Fruit fly (Drosophila melanogaster): ENCODE measurements around the gene CG31219.

CG31219 gene

DNA sequence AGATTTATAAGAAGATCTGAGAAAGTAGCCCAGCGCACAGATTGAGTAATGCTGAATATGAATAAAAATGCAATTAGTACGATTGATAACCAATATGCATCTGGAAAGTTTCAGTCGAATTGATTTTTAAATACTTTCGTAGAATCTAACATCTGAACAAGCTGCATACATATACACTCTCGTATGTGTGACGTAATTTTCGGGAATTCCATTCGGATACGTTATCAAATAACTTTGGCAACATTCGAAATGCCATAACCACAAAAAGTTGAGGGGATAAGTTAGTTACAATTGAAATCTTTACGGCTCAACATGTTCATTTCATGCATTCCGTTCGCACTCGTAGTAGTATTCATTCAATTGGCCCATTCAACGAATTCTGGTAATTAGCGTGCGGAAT is at the start of gene CG31219:
Gene CG31219, plus strand, starts transcription at position 301 of the 400 bp plus-strand sequence.
- no peak for TF ChIP-seq Vsx2 (GFP tag; optimal IDR thresholded peaks at IDR 0.05; ENCODE audit: partially characterized antibody)
- no peak for TF ChIP-seq Dif (GFP tag; optimal IDR thresholded peaks at IDR 0.05; ENCODE audit: partially characterized antibody)
- TF ChIP-seq Sp1 (GFP tag; optimal IDR thresholded peaks at IDR 0.05): no peak
- no peak for TF ChIP-seq dsf (GFP tag; optimal IDR thresholded peaks at IDR 0.05; ENCODE audit: borderline replicate concordance)
- no peak for TF ChIP-seq sv (GFP tag; optimal IDR thresholded peaks at IDR 0.05)
- TF ChIP-seq woc (GFP tag; optimal IDR thresholded peaks at IDR 0.05): no peak
- TF ChIP-seq CG32264 (GFP tag; optimal IDR thresholded peaks at IDR 0.05): no peak
- no peak for TF ChIP-seq pan (optimal IDR thresholded peaks at IDR 0.05)
- TF ChIP-seq Mio (GFP tag; optimal IDR thresholded peaks at IDR 0.05): no peak

DNA sequence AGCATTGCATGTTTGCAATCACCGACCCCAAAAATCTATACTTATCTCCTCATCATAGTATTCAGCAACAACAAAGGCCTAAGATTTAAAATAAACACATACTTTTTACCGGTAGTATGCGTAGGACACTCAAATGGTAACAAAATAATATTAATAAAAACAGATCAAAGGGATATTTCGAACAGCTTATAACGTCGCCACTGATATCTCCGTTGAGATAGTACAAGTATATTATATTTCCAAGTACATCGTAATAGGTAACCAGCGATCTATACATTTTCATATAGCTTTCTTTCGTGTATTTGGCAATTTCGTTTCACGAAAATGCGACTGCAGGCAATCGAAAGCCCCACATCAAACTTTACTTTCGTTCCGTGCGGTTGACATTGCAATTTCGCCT is 47.8 kb upstream of the CG31219 start, which contains the start of gene CG7342:
Gene CG7342, plus strand, starts transcription at position 380 of the 400 bp plus-strand sequence.
- TF ChIP-seq CG32264 (GFP tag; optimal IDR thresholded peaks at IDR 0.05): peak; percentile 37
- TF ChIP-seq ey (GFP tag; optimal IDR thresholded peaks at IDR 0.05): peak; percentile 75
- peak; percentile 9 for TF ChIP-seq Mio (GFP tag; optimal IDR thresholded peaks at IDR 0.05)
- TF ChIP-seq tai (GFP tag; optimal IDR thresholded peaks at IDR 0.05): peak; percentile 47
- TF ChIP-seq Jra (GFP tag; optimal IDR thresholded peaks at IDR 0.05): no peak
- TF ChIP-seq Abd-B (GFP tag; optimal IDR thresholded peaks at IDR 0.05): no peak
- TF ChIP-seq Hnf4 (GFP tag; optimal IDR thresholded peaks at IDR 0.05): peak; percentile 69
- peak; percentile 3 for TF ChIP-seq CrebA (GFP tag; optimal IDR thresholded peaks at IDR 0.05; ENCODE audit: borderline replicate concordance)
- TF ChIP-seq foxo (GFP tag; optimal IDR thresholded peaks at IDR 0.05): peak; percentile 6 to 75
- peak; percentile 80 for TF ChIP-seq h (GFP tag; optimal IDR thresholded peaks at IDR 0.05)
- peak; percentile 80 for TF ChIP-seq HLH106 (tag; optimal IDR thresholded peaks at IDR 0.05)
- TF ChIP-seq CG9705 (GFP tag; optimal IDR thresholded peaks at IDR 0.05): peak; percentile 1
- TF ChIP-seq brk (GFP tag; optimal IDR thresholded peaks at IDR 0.05): peak; percentile 70
- no peak for TF ChIP-seq pan (optimal IDR thresholded peaks at IDR 0.05)
- TF ChIP-seq fru (GFP tag; optimal IDR thresholded peaks at IDR 0.05): peak; percentile 71
- TF ChIP-seq Dfd (GFP tag; optimal IDR thresholded peaks at IDR 0.05): no peak
- TF ChIP-seq br (GFP tag; optimal IDR thresholded peaks at IDR 0.05): peak; percentile 81
- peak; percentile 36 for TF ChIP-seq dmrt93B (GFP tag; optimal IDR thresholded peaks at IDR 0.05)
- TF ChIP-seq rgr (GFP tag; optimal IDR thresholded peaks at IDR 0.05): peak; percentile 79
- no peak for TF ChIP-seq usp (GFP tag; optimal IDR thresholded peaks at IDR 0.05)
- TF ChIP-seq woc (GFP tag; optimal IDR thresholded peaks at IDR 0.05): peak; percentile 34
- peak; percentile 72 for TF ChIP-seq OdsH (GFP tag; optimal IDR thresholded peaks at IDR 0.05)
- TF ChIP-seq Dif (GFP tag; optimal IDR thresholded peaks at IDR 0.05; ENCODE audit: partially characterized antibody): no peak
- peak; percentile 57 for TF ChIP-seq psq (GFP tag; optimal IDR thresholded peaks at IDR 0.05)
- TF ChIP-seq dsf (GFP tag; optimal IDR thresholded peaks at IDR 0.05; ENCODE audit: borderline replicate concordance): no peak

DNA sequence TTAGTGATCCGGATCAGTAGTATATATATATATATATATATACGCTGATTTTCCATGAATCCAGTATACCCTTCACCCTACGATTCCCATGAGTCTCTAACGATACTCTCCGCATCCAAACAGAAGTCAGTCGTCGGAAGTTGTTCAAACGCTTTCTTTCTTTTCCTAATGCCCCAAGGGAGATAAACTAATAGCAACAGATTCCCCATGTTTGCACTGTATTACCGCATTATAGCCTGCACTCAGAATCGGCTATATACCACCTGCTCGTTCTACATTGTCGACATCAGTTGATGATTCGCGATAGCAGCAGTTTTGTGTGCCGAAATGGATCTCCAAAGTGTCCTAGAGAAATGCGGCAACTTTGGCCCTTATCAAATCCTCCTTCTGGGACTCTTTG is 43.9 kb upstream of the CG31219 start, which contains the start of gene CG17751:
Gene CG17751, plus strand, starts transcription at position 301 of the 400 bp plus-strand sequence.
- TF ChIP-seq dl (GFP tag; optimal IDR thresholded peaks at IDR 0.05; ENCODE audit: insufficient read depth in 1 of 2, partially characterized antibody in 2 of 2) (no peak), sv (GFP tag; optimal IDR thresholded peaks at IDR 0.05) (no peak), dmrt93B (GFP tag; optimal IDR thresholded peaks at IDR 0.05) (no peak), Abd-B (GFP tag; optimal IDR thresholded peaks at IDR 0.05) (no peak), tai (GFP tag; optimal IDR thresholded peaks at IDR 0.05) (no peak), Sp1 (GFP tag; optimal IDR thresholded peaks at IDR 0.05) (no peak), dsf (GFP tag; optimal IDR thresholded peaks at IDR 0.05; ENCODE audit: borderline replicate concordance) (no peak), pan (optimal IDR thresholded peaks at IDR 0.05) (no peak), br (GFP tag; optimal IDR thresholded peaks at IDR 0.05) (no peak)

DNA sequence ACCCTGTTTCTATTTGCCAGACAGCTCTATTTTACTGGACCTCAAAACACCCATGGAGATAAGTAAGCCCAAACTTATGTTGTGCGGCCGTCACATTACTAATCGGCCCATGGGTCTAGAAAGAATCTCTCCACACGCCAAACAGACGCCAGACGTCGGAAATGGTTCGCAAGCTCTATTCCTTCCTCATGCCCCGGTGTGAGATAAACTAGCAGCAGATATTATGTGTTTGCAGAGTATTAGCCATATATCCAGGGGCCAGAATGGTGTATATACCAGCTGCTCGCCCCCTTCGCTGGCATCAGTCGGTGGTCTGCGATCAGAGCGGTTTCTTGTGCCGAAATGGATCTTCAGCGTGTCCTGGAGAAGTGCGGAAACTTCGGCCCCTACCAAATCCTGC is 40.9 kb upstream of the CG31219 start, which contains the start of gene CG17752:
Gene CG17752, plus strand, starts transcription at position 301 of the 400 bp plus-strand sequence.
- TF ChIP-seq dsf (GFP tag; optimal IDR thresholded peaks at IDR 0.05; ENCODE audit: borderline replicate concordance) (no peak), Abd-B (GFP tag; optimal IDR thresholded peaks at IDR 0.05) (no peak), psq (GFP tag; optimal IDR thresholded peaks at IDR 0.05) (no peak), br (GFP tag; optimal IDR thresholded peaks at IDR 0.05) (no peak), Hr83 (GFP tag; optimal IDR thresholded peaks at IDR 0.05; ENCODE audit: poor library complexity, severe bottlenecking) (no peak), sage (GFP tag; optimal IDR thresholded peaks at IDR 0.05) (no peak), Hr78 (GFP tag; optimal IDR thresholded peaks at IDR 0.05) (no peak), Vsx2 (GFP tag; optimal IDR thresholded peaks at IDR 0.05; ENCODE audit: partially characterized antibody) (no peak), N (GFP tag; optimal IDR thresholded peaks at IDR 0.05) (no peak), GATAd (GFP tag; optimal IDR thresholded peaks at IDR 0.05) (no peak), Dfd (GFP tag; optimal IDR thresholded peaks at IDR 0.05) (no peak), pan (optimal IDR thresholded peaks at IDR 0.05) (no peak), Hnf4 (GFP tag; optimal IDR thresholded peaks at IDR 0.05) (no peak), usp (GFP tag; optimal IDR thresholded peaks at IDR 0.05) (no peak), ey (GFP tag; optimal IDR thresholded peaks at IDR 0.05) (no peak), fru (GFP tag; optimal IDR thresholded peaks at IDR 0.05) (no peak), Rel (GFP tag; optimal IDR thresholded peaks at IDR 0.05) (no peak), Rel (tag; optimal IDR thresholded peaks at IDR 0.05) (no peak), h (GFP tag; optimal IDR thresholded peaks at IDR 0.05) (no peak), Sp1 (GFP tag; optimal IDR thresholded peaks at IDR 0.05) (no peak)

Measured in whole organism, wandering third instar larva.